Worm (Caenorhabditis elegans): ENCODE results near the gene C25E10.16.

DNA sequence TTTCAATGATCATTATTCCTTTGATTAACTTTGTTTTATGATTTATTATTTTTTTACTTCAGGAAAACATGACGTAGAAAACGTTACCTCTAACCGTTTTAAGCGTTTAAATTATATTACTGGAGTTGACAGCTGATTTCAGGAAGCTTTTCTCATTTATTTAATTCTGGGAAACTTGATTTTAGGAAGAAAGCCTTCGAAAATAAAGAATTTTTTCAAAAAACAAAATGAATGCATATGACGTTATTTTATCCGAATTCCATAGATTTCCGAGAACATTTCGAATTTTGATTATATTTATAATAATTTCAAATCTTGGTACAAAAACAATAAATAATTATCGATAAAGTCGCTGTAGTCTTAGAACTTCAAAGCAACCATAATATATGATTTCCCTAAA is 10.1 kb downstream of the C25E10.16 start:
- TF ChIP-seq Y79H2A.3 (GFP tag; conservative IDR thresholded peaks at IDR 0.05) (no peak), efl-1 (GFP tag; optimal IDR thresholded peaks at IDR 0.05) (no peak), F23B12.7 (tag; optimal IDR thresholded peaks at IDR 0.05; ENCODE audit: insufficient read depth) (no peak), sdz-38 (tag; optimal IDR thresholded peaks at IDR 0.05) (no peak), somi-1 (GFP tag; optimal IDR thresholded peaks at IDR 0.05) (no peak), Y95B8A.8 (GFP tag; IDR thresholded peaks at IDR 0.05) (no peak), lsy-27 (tag; optimal IDR thresholded peaks at IDR 0.05; ENCODE audit: borderline replicate concordance, insufficient read depth) (no peak), ztf-3 (GFP tag; optimal IDR thresholded peaks at IDR 0.05) (no peak), ama-1 (optimal IDR thresholded peaks at IDR 0.05) (no peak), ama-1 (GFP tag; optimal IDR thresholded peaks at IDR 0.05) (no peak)

All from whole organism, young adult.